Fruit fly (Drosophila melanogaster) whole organism, adult: Measurements from ENCODE around the gene Amnionless.

Experiments used
- CG12768 ChIP-seq: fragments of 200-800 bp; sonication (Bioruptor generic); optimal IDR thresholded peaks from 2 replicates; lab custom pipeline; 2017; ENCODE audit warnings: missing biosample characterization, missing genetic modification characterization, mild to moderate bottlenecking, moderate library complexity, missing genetic modification reagents
- CG1620 ChIP-seq: fragments of 200-800 bp; sonication (Bioruptor generic); optimal IDR thresholded peaks from 2 replicates; lab custom pipeline; 2016; ENCODE audit warnings: missing biosample characterization, missing genetic modification characterization
- CG33017 ChIP-seq: fragments of 200-800 bp; sonication (Bioruptor generic); optimal IDR thresholded peaks from 2 replicates; lab custom pipeline; 2018; ENCODE audit warnings: missing biosample characterization, mild to moderate bottlenecking, missing genetic modification characterization, moderate library complexity
- CG5204 ChIP-seq: fragments of 200-800 bp; sonication (Bioruptor generic); optimal IDR thresholded peaks from 2 replicates; lab custom pipeline; 2016; ENCODE audit warnings: missing biosample characterization, missing genetic modification characterization
- Clk ChIP-seq: fragments of 200-800 bp; sonication (Bioruptor generic); optimal IDR thresholded peaks from 2 replicates; lab custom pipeline; 2017; ENCODE audit warnings: missing biosample characterization, missing genetic modification characterization
- Hr96 ChIP-seq: fragments of 200-800 bp; sonication (Bioruptor generic); optimal IDR thresholded peaks from 2 replicates; lab custom pipeline; 2016; ENCODE audit warnings: missing biosample characterization, missing genetic modification characterization
- bab1 ChIP-seq: fragments of 200-800 bp; sonication (Bioruptor generic); optimal IDR thresholded peaks from 3 replicates; lab custom pipeline; 2019; ENCODE audit warnings: missing biosample characterization, mild to moderate bottlenecking, missing genetic modification characterization, moderate library complexity
- toe ChIP-seq: fragments of 200-800 bp; sonication (Bioruptor generic); optimal IDR thresholded peaks from 2 replicates; lab custom pipeline; 2016; ENCODE audit warnings: missing biosample characterization, missing genetic modification characterization

DNA sequence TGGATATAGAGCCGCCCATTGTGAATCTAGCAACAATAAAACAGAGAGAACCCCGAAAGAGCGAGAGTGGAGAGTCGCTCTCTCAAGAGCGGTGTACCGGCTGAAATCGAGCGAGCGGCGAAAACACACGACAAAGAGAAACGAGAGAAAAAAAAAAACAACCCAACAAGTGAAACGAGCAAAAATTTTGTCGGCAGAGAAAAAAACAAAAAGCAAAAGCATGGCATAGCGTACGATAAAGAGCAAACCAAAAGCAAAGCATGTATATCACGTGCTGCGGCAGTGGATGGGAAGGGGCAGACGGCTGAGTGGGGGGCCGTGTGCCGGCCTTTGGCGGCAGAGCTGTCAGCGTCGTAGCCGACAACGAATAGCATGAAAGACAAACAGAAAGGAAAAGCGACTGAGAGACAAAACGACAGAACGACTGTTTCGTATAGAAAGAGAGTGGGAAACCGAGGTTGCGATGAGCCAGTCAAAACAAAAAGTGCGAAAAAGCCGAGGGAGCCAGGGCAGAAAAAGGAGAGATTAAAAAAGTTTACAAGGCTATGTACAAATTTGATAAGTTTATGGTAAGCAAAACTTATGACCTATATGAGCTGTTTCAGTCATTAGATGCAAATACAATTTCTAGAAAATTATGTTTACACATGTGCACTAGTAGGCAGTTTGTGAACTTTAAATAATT lies 42.1 kb downstream of the Amnionless start:
- TF ChIP-seq CG12768 (GFP tag; lab: Kevin White, UChicago) (peak; percentile 21), Hr96 (no peak), CG5204 (GFP tag; lab: Kevin White, UChicago) (no peak), CG1620 (no peak), toe (GFP tag; lab: Kevin White, UChicago) (no peak), CG33017 (tag; lab: Kevin White, UChicago) (no peak), bab1 (GFP tag; lab: Kevin White, UChicago) (no peak), Clk (GFP tag; lab: Kevin White, UChicago) (no peak)
